Worm (Caenorhabditis elegans): Measurements from ENCODE around the gene srab-9.

srab-9 gene

ce11 chrV:3141190-3141589 lies at the start of gene srab-9:
srab-9 (minus strand) TSS chrV:3141290.
- TF ChIP-seq fkh-10 (GFP tag; optimal IDR thresholded peaks at IDR 0.05): no peak
- TF ChIP-seq fkh-4 (tag; optimal IDR thresholded peaks at IDR 0.05; ENCODE audit: borderline replicate concordance): no peak
- TF ChIP-seq nhr-19 (GFP tag; conservative IDR thresholded peaks at IDR 0.05): no peak
- no peak for TF ChIP-seq fos-1 (tag; optimal IDR thresholded peaks at IDR 0.05)
- TF ChIP-seq nhr-90 (tag; optimal IDR thresholded peaks at IDR 0.05; ENCODE audit: poor library complexity): no peak
- no peak for TF ChIP-seq ceh-88 (GFP tag; IDR thresholded peaks at IDR 0.05)
- TF ChIP-seq nhr-71 (tag; optimal IDR thresholded peaks at IDR 0.05): no peak
- no peak for TF ChIP-seq aly-2 (tag; optimal IDR thresholded peaks at IDR 0.05)
- TF ChIP-seq nhr-237 (tag; optimal IDR thresholded peaks at IDR 0.05): no peak

ce11 chrV:3188043-3188442 lies 47.0 kb upstream of the srab-9 start, which contains the start of gene lag-2:
lag-2 (plus strand) TSS chrV:3188343.
- TF ChIP-seq nhr-20 (tag; optimal IDR thresholded peaks at IDR 0.05) (no peak), nhr-76 (tag; optimal IDR thresholded peaks at IDR 0.05) (no peak), unc-98 (GFP tag; IDR thresholded peaks at IDR 0.05) (no peak), hlh-17 (GFP tag; optimal IDR thresholded peaks at IDR 0.05; ENCODE audit: borderline replicate concordance) (no peak), lin-35 (GFP tag; optimal IDR thresholded peaks at IDR 0.05) (no peak), ceh-63 (GFP tag; optimal IDR thresholded peaks at IDR 0.05) (no peak), zip-4 (GFP tag; optimal IDR thresholded peaks at IDR 0.05) (no peak), C16A3.4 (tag; optimal IDR thresholded peaks at IDR 0.05) (no peak), nhr-71 (tag; optimal IDR thresholded peaks at IDR 0.05) (no peak), blmp-1 (tag; optimal IDR thresholded peaks at IDR 0.05) (no peak), lsy-2 (tag; optimal IDR thresholded peaks at IDR 0.05) (no peak)

ce11 chrV:3185855-3186254 lies 44.8 kb upstream of the srab-9 start:
- TF ChIP-seq elt-3 (tag; optimal IDR thresholded peaks at IDR 0.05) (no peak), sox-4 (tag; optimal IDR thresholded peaks at IDR 0.05) (no peak), alr-1 (tag; optimal IDR thresholded peaks at IDR 0.05; ENCODE audit: borderline replicate concordance) (no peak), dsc-1 (tag; optimal IDR thresholded peaks at IDR 0.05) (no peak), aly-2 (tag; optimal IDR thresholded peaks at IDR 0.05) (no peak), nhr-85 (tag) (no peak), ces-1 (GFP tag; optimal IDR thresholded peaks at IDR 0.05) (no peak), sptf-1 (tag; optimal IDR thresholded peaks at IDR 0.05) (no peak), nhr-77 (tag; optimal IDR thresholded peaks at IDR 0.05) (no peak), nhr-237 (tag; optimal IDR thresholded peaks at IDR 0.05) (no peak), nhr-47 (tag; optimal IDR thresholded peaks at IDR 0.05) (no peak), irx-1 (tag; optimal IDR thresholded peaks at IDR 0.05) (no peak)

- no peak for TF ChIP-seq nhr-11 (tag; optimal IDR thresholded peaks at IDR 0.05)
- no peak for TF ChIP-seq pag-3 (tag; optimal IDR thresholded peaks at IDR 0.05; ENCODE audit: borderline replicate concordance, insufficient read depth)
- no peak for TF ChIP-seq ceh-88 (GFP tag; IDR thresholded peaks at IDR 0.05)
- peak; percentile 90 for TF ChIP-seq hlh-4 (tag; optimal IDR thresholded peaks at IDR 0.05)
- no peak for TF ChIP-seq nhr-77 (tag; optimal IDR thresholded peaks at IDR 0.05)
- no peak for TF ChIP-seq lin-35 (GFP tag; optimal IDR thresholded peaks at IDR 0.05)
- no peak for TF ChIP-seq egl-13 (tag; optimal IDR thresholded peaks at IDR 0.05)
- TF ChIP-seq lsy-2 (tag; optimal IDR thresholded peaks at IDR 0.05): no peak
These were observed 35.1 kb upstream of the srab-9 start, which contains the start of gene srab-8 for ce11 chrV:3176161-3176560. srab-8 (plus strand) TSS chrV:3176461.

ce11 chrV:3171625-3172024 lies 30.5 kb upstream of the srab-9 start:
- TF ChIP-seq alr-1 (tag; optimal IDR thresholded peaks at IDR 0.05; ENCODE audit: borderline replicate concordance): no peak
- TF ChIP-seq dpl-1 (GFP tag; optimal IDR thresholded peaks at IDR 0.05): no peak
- TF ChIP-seq lin-15B (tag; optimal IDR thresholded peaks at IDR 0.05): no peak
- no peak for TF ChIP-seq efl-1 (optimal IDR thresholded peaks at IDR 0.05)
- TF ChIP-seq efl-1 (GFP tag; optimal IDR thresholded peaks at IDR 0.05 in 1 of 2): no peak
- no peak for TF ChIP-seq unc-86 (tag; optimal IDR thresholded peaks at IDR 0.05)
- TF ChIP-seq nhr-20 (tag; optimal IDR thresholded peaks at IDR 0.05): no peak
- no peak for TF ChIP-seq ceh-63 (GFP tag; optimal IDR thresholded peaks at IDR 0.05)
- no peak for TF ChIP-seq efl-3 (GFP tag; optimal IDR thresholded peaks at IDR 0.05)
- no peak for TF ChIP-seq tbx-2 (tag; optimal IDR thresholded peaks at IDR 0.05)
- no peak for TF ChIP-seq nhr-90 (tag; optimal IDR thresholded peaks at IDR 0.05; ENCODE audit: poor library complexity)
- no peak for TF ChIP-seq sptf-1 (tag; optimal IDR thresholded peaks at IDR 0.05)
- TF ChIP-seq lsy-2 (tag; optimal IDR thresholded peaks at IDR 0.05): no peak

All from whole organism, L1 larva.